Worm (Caenorhabditis elegans) whole organism, L1 larva: ENCODE data around the gene F46E10.2.

Experiments
- ama-1 ChIP-seq: fragments of 150-350 bp; optimal IDR thresholded peaks from 2 replicates; lab custom pipeline; 2014
- egl-27 ChIP-seq, 2 experiments: fragments of 150-350 bp in 1 of 2; sonication (generic microtip); optimal IDR thresholded peaks; 3 replicates each; lab custom pipeline; 2017 to 2018; ENCODE audit warnings: missing biosample characterization in 2 of 2, missing genetic modification characterization in 2 of 2, missing genetic modification reagents in 2 of 2
- lsy-2 ChIP-seq, 2 experiments: fragments of 150-350 bp; optimal IDR thresholded peaks; 2 replicates each; lab custom pipeline; 2014; ENCODE audit warnings: missing biosample characterization in 2 of 2, missing genetic modification characterization in 2 of 2

- no peak for TF ChIP-seq lsy-2 (tag; optimal IDR thresholded peaks at IDR 0.05; lab: Kevin White, UChicago)
- TF ChIP-seq ama-1 (lab: Kevin White, UChicago) = no peak
- TF ChIP-seq egl-27 (tag; optimal IDR thresholded peaks at IDR 0.05; lab: Kevin White, UChicago) = no peak
Observed at ce11 chrV:6559105-6559504, 38.9 kb downstream of the F46E10.2 start, which contains the start of gene spp-26.
